Worm (Caenorhabditis elegans) whole organism, mixed stage, embryonic: ENCODE data around the gene fln-2.
"Not testable (repeated sequence)": the region's sequence is repeated elsewhere in the genome, so short reads cannot be mapped to it uniquely, and the experiment has no call there.

ENCODE experiments used
- M03D4.4 ChIP-seq: sonication (generic microtip); optimal IDR thresholded peaks from 2 replicates; lab custom pipeline; 2017; ENCODE audit warnings: mild to moderate bottlenecking, missing genetic modification characterization, missing compliant biosample characterization
- bed-3 ChIP-seq: fragments of 200-800 bp; sonication (Bioruptor generic); optimal IDR thresholded peaks from 3 replicates; lab custom pipeline; 2018; ENCODE audit warnings: mild to moderate bottlenecking, missing genetic modification characterization, moderate library complexity, missing compliant biosample characterization
- blmp-1 ChIP-seq: fragments of 150-350 bp; optimal IDR thresholded peaks from 2 replicates; lab custom pipeline; 2014; ENCODE audit warnings: missing biosample characterization, missing genetic modification characterization
- ceh-39 ChIP-seq: fragments of 150-350 bp; optimal IDR thresholded peaks from 2 replicates; lab custom pipeline; 2014; ENCODE audit warnings: missing biosample characterization, missing genetic modification characterization
- ceh-43 ChIP-seq: fragments of 200-800 bp; sonication (Bioruptor generic); optimal IDR thresholded peaks from 2 replicates; lab custom pipeline; 2018; ENCODE audit warnings: mild to moderate bottlenecking, missing genetic modification characterization, moderate library complexity, missing compliant biosample characterization
- ceh-83 ChIP-seq: fragments of 200-800 bp; sonication (Bioruptor generic); optimal IDR thresholded peaks from 2 replicates; lab custom pipeline; 2018; ENCODE audit warnings: mild to moderate bottlenecking, missing genetic modification characterization, missing compliant biosample characterization
- ces-1 ChIP-seq: fragments of 150-350 bp; optimal IDR thresholded peaks from 2 replicates; lab custom pipeline; 2014; ENCODE audit warnings: missing biosample characterization, missing genetic modification reagents, missing genetic modification characterization
- cnd-1 ChIP-seq: fragments of 200-800 bp; sonication (Bioruptor generic); optimal IDR thresholded peaks from 2 replicates; lab custom pipeline; 2018; ENCODE audit warnings: mild to moderate bottlenecking, missing genetic modification characterization, missing compliant biosample characterization
- drap-1 ChIP-seq: fragments of 200-800 bp; sonication (Bioruptor generic); optimal IDR thresholded peaks from 3 replicates; lab custom pipeline; 2018; ENCODE audit warnings: mild to moderate bottlenecking, missing genetic modification characterization, missing compliant biosample characterization
- elt-1 ChIP-seq: sonication (generic microtip); optimal IDR thresholded peaks from 2 replicates; lab custom pipeline; 2017; ENCODE audit warnings: missing genetic modification characterization, mild to moderate bottlenecking, missing compliant biosample characterization, antibody characterized with exemption, moderate library complexity, borderline replicate concordance; ENCODE audit not compliant: insufficient read depth
- elt-3 ChIP-seq: fragments of 150-350 bp; optimal IDR thresholded peaks from 2 replicates; lab custom pipeline; 2014; ENCODE audit warnings: missing biosample characterization, missing genetic modification characterization
- flh-1 ChIP-seq: fragments of 200-800 bp; sonication (Bioruptor generic); optimal IDR thresholded peaks from 2 replicates; lab custom pipeline; 2018; ENCODE audit warnings: mild to moderate bottlenecking, missing genetic modification characterization, moderate library complexity, missing compliant biosample characterization
- ham-2 ChIP-seq: fragments of 200-800 bp; sonication (Bioruptor generic); optimal IDR thresholded peaks from 2 replicates; lab custom pipeline; 2018; ENCODE audit warnings: mild to moderate bottlenecking, missing genetic modification characterization, missing compliant biosample characterization
- hlh-1 ChIP-seq: fragments of 150-350 bp; optimal IDR thresholded peaks from 2 replicates; lab custom pipeline; 2014; ENCODE audit warnings: missing biosample characterization, missing genetic modification reagents, missing genetic modification characterization
- lin-13 ChIP-seq: fragments of 150-350 bp; optimal IDR thresholded peaks from 2 replicates; lab custom pipeline; 2014; ENCODE audit warnings: missing biosample characterization, missing genetic modification characterization
- lin-32 ChIP-seq: fragments of 200-800 bp; sonication (Bioruptor generic); optimal IDR thresholded peaks from 2 replicates; lab custom pipeline; 2018; ENCODE audit warnings: mild to moderate bottlenecking, missing genetic modification characterization, missing compliant biosample characterization
- lsy-2 ChIP-seq: fragments of 150-350 bp; optimal IDR thresholded peaks from 2 replicates; lab custom pipeline; 2014; ENCODE audit warnings: missing biosample characterization, missing genetic modification characterization
- mab-5 ChIP-seq: fragments of 150-350 bp; optimal IDR thresholded peaks from 2 replicates; lab custom pipeline; 2014; ENCODE audit warnings: missing biosample characterization, missing genetic modification characterization
- mep-1 ChIP-seq: fragments of 150-350 bp; optimal IDR thresholded peaks from 2 replicates; lab custom pipeline; 2017; ENCODE audit warnings: missing biosample characterization, missing genetic modification reagents, missing genetic modification characterization, inconsistent platforms
- mls-2 ChIP-seq: sonication (generic microtip); optimal IDR thresholded peaks from 2 replicates; lab custom pipeline; 2016; ENCODE audit warnings: mild to moderate bottlenecking, missing genetic modification characterization, moderate library complexity, missing compliant biosample characterization
- nhr-12 ChIP-seq: fragments of 150-350 bp; optimal IDR thresholded peaks from 2 replicates; lab custom pipeline; 2014; ENCODE audit warnings: missing biosample characterization, missing genetic modification characterization
- nhr-2 ChIP-seq: fragments of 150-350 bp; optimal IDR thresholded peaks from 2 replicates; lab custom pipeline; 2014; ENCODE audit warnings: missing biosample characterization, missing genetic modification characterization
- nhr-237 ChIP-seq: fragments of 150-350 bp; optimal IDR thresholded peaks from 2 replicates; lab custom pipeline; 2014; ENCODE audit warnings: missing biosample characterization, missing genetic modification characterization
- nhr-28 ChIP-seq: fragments of 150-350 bp; optimal IDR thresholded peaks from 2 replicates; lab custom pipeline; 2014; ENCODE audit warnings: missing biosample characterization, missing genetic modification characterization
- nhr-76 ChIP-seq: sonication (generic microtip); optimal IDR thresholded peaks from 2 replicates; lab custom pipeline; 2017; ENCODE audit warnings: missing biosample characterization, missing genetic modification characterization
- pha-4 ChIP-seq: fragments of 150-350 bp; optimal IDR thresholded peaks from 2 replicates; lab custom pipeline; 2018; ENCODE audit warnings: missing biosample characterization, missing genetic modification reagents, missing genetic modification characterization
- sem-2 ChIP-seq: fragments of 200-800 bp; sonication (Bioruptor generic); optimal IDR thresholded peaks from 2 replicates; lab custom pipeline; 2018; ENCODE audit warnings: mild to moderate bottlenecking, missing genetic modification characterization, missing compliant biosample characterization
- snpc-4 ChIP-seq: fragments of 150-350 bp; optimal IDR thresholded peaks from 2 replicates; lab custom pipeline; 2014; ENCODE audit warnings: missing biosample characterization, missing genetic modification characterization
- sptf-1 ChIP-seq: sonication (generic microtip); optimal IDR thresholded peaks from 2 replicates; lab custom pipeline; 2017; ENCODE audit warnings: mild to moderate bottlenecking, missing genetic modification characterization, moderate library complexity, missing compliant biosample characterization
- tbx-8 ChIP-seq: fragments of 200-800 bp; sonication (Bioruptor generic); optimal IDR thresholded peaks from 2 replicates; lab custom pipeline; 2018; ENCODE audit warnings: mild to moderate bottlenecking, missing genetic modification characterization, moderate library complexity, missing compliant biosample characterization
- unc-120 ChIP-seq: sonication (generic microtip); optimal IDR thresholded peaks from 2 replicates; lab custom pipeline; 2017; ENCODE audit warnings: missing genetic modification characterization, missing compliant biosample characterization; ENCODE audit not compliant: poor library complexity, severe bottlenecking
- unc-39 ChIP-seq: fragments of 150-350 bp; optimal IDR thresholded peaks from 2 replicates; lab custom pipeline; 2014; ENCODE audit warnings: missing biosample characterization, missing genetic modification characterization
- unc-62 ChIP-seq: fragments of 150-350 bp; optimal IDR thresholded peaks from 2 replicates; lab custom pipeline; 2014; ENCODE audit warnings: missing biosample characterization, missing genetic modification reagents, missing genetic modification characterization
- zip-8 ChIP-seq: fragments of 150-350 bp; optimal IDR thresholded peaks from 2 replicates; lab custom pipeline; 2014; ENCODE audit warnings: missing biosample characterization, missing genetic modification characterization
- ztf-11 ChIP-seq: fragments of 150-350 bp; optimal IDR thresholded peaks from 2 replicates; lab custom pipeline; 2014; ENCODE audit warnings: missing biosample characterization, missing genetic modification characterization

Gene fln-2

ce11 chrX:9463045-9463444, 65.5 kb downstream of the fln-2 start, which contains the start of gene ZK899.6:
ZK899.6 (plus strand) TSS chrX:9463345.
- not testable (repeated sequence) for TF ChIP-seq mab-5, snpc-4, M03D4.4
- TF ChIP-seq, all 35 proteins: peak for 0; not testable (repeated sequence) for 35

- TF ChIP-seq elt-3 (tag; lab: Kevin White, UChicago) (peak; percentile 95), blmp-1 (tag; lab: Kevin White, UChicago) (peak; percentile 54), nhr-76 (tag; lab: Kevin White, UChicago) (no peak), unc-120 (tag; lab: Kevin White, UChicago) (peak; percentile 65), lin-32 (peak; percentile 13), elt-1 (tag; lab: Kevin White, UChicago) (no peak), mls-2 (peak; percentile 37), nhr-237 (tag; lab: Kevin White, UChicago) (peak; percentile 99), drap-1 (GFP tag; lab: Kevin White, UChicago) (peak; percentile 85), nhr-28 (tag; lab: Kevin White, UChicago) (peak; percentile 78), ceh-43 (no peak), sptf-1 (tag; lab: Kevin White, UChicago) (peak; percentile 74), mab-5 (peak; percentile 92), lin-13 (tag; lab: Kevin White, UChicago) (no peak), pha-4 (tag; lab: Kevin White, UChicago) (peak; percentile 83), bed-3 (GFP tag; lab: Kevin White, UChicago) (no peak), ceh-39 (tag; lab: Kevin White, UChicago) (peak; percentile 82), hlh-1 (peak; percentile 55), M03D4.4 (peak; percentile 48), cnd-1 (tag; lab: Kevin White, UChicago) (peak; percentile 55), unc-39 (tag; lab: Kevin White, UChicago) (no peak), ztf-11 (tag; lab: Kevin White, UChicago) (peak; percentile 86), ces-1 (GFP tag; lab: Kevin White, UChicago) (peak; percentile 98), ham-2 (no peak), zip-8 (tag; lab: Kevin White, UChicago) (no peak), lsy-2 (tag; lab: Kevin White, UChicago) (peak; percentile 88), nhr-12 (peak; percentile 69), tbx-8 (GFP tag; lab: Kevin White, UChicago) (peak; percentile 29), mep-1 (peak; percentile 79), unc-62 (GFP tag; lab: Kevin White, UChicago) (peak; percentile 91), nhr-2 (tag; lab: Kevin White, UChicago) (peak; percentile 53)
These were observed 68.2 kb downstream of the fln-2 start for ce11 chrX:9465722-9466132.

ce11 chrX:9467573-9467972, 70.1 kb downstream of the fln-2 start:
- TF ChIP-seq elt-1 (tag; lab: Kevin White, UChicago): no peak
- TF ChIP-seq sptf-1 (tag; lab: Kevin White, UChicago): peak; percentile 93
- peak; percentile 79 for TF ChIP-seq pha-4 (tag; lab: Kevin White, UChicago)
- TF ChIP-seq unc-62 (GFP tag; lab: Kevin White, UChicago): peak; percentile 71
- peak; percentile 91 for TF ChIP-seq mls-2
- no peak for TF ChIP-seq snpc-4
- no peak for TF ChIP-seq unc-39 (tag; lab: Kevin White, UChicago)
- TF ChIP-seq hlh-1: peak; percentile 58
- TF ChIP-seq tbx-8 (GFP tag; lab: Kevin White, UChicago): peak; percentile 90
- TF ChIP-seq bed-3 (GFP tag; lab: Kevin White, UChicago): peak; percentile 87
- peak; percentile 78 for TF ChIP-seq sem-2 (GFP tag; lab: Kevin White, UChicago)
- TF ChIP-seq ceh-43: peak; percentile 90
- no peak for TF ChIP-seq nhr-76 (tag; lab: Kevin White, UChicago)
- no peak for TF ChIP-seq zip-8 (tag; lab: Kevin White, UChicago)
- peak; percentile 91 for TF ChIP-seq ceh-83 (GFP tag; lab: Kevin White, UChicago)
- TF ChIP-seq cnd-1 (tag; lab: Kevin White, UChicago): peak; percentile 89
- TF ChIP-seq ceh-39 (tag; lab: Kevin White, UChicago): peak; percentile 5
- peak; percentile 77 for TF ChIP-seq nhr-237 (tag; lab: Kevin White, UChicago)
- TF ChIP-seq elt-3 (tag; lab: Kevin White, UChicago): no peak
- peak; percentile 35 for TF ChIP-seq mep-1
- TF ChIP-seq lsy-2 (tag; lab: Kevin White, UChicago): peak; percentile 61
- TF ChIP-seq blmp-1 (tag; lab: Kevin White, UChicago): no peak
- peak; percentile 50 for TF ChIP-seq nhr-28 (tag; lab: Kevin White, UChicago)
- TF ChIP-seq lin-32: peak; percentile 86
- peak; percentile 33 for TF ChIP-seq lin-13 (tag; lab: Kevin White, UChicago)
- peak; percentile 76 for TF ChIP-seq flh-1 (GFP tag; lab: Kevin White, UChicago)
- peak; percentile 91 for TF ChIP-seq M03D4.4
- TF ChIP-seq drap-1 (GFP tag; lab: Kevin White, UChicago): peak; percentile 92
- TF ChIP-seq mab-5: no peak
- TF ChIP-seq ham-2: peak; percentile 83
- no peak for TF ChIP-seq nhr-2 (tag; lab: Kevin White, UChicago)
- TF ChIP-seq ces-1 (GFP tag; lab: Kevin White, UChicago): peak; percentile 54
- TF ChIP-seq ztf-11 (tag; lab: Kevin White, UChicago): peak; percentile 44
- no peak for TF ChIP-seq nhr-12
- TF ChIP-seq unc-120 (tag; lab: Kevin White, UChicago): peak; percentile 92
- TF ChIP-seq, all 35 proteins: peak for 25
